Fruit fly (Drosophila melanogaster) S2 (cell line): ENCODE measurements around the gene Acn.

Experiments
- CG8478 ChIP-seq: fragments of >200 bp; optimal IDR thresholded peaks from 2 replicates; lab custom pipeline; 2018
- CTCF ChIP-seq, 2 experiments: fragments of >200 bp; optimal IDR thresholded peaks; 2 replicates each; lab custom pipeline; 2018

DNA sequence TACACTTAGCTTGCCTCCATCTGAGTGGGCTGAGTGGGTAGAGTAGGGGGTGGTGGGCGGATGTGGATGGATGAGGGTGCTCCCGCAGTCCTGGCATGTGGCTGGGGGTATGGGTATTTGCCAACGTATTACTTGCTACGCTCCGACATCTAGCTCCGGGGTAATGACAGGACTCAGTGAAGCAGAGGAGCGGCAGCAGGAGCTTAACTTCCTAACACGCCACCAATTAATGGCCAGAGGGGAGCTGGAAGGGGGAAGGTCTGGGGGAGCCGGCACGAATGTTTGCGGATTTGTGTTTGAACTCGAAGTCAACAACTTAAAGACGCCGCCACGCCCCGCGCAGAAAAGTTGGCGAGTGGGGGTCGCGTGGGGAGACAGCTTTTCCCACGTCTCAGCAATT, 26.9 kb upstream of the Acn start:
- TF ChIP-seq CTCF (optimal IDR thresholded peaks at IDR 0.05; lab: Kevin White, UChicago) (no peak), CG8478 (lab: Kevin White, UChicago) (no peak)
